Fruit fly (Drosophila melanogaster): ENCODE results near the gene Pdcd4.

Pdcd4 gene

dm6 chrX:13748906-13749872, 6.0 kb downstream of the Pdcd4 start (continued):
- peak; percentile 34 to 46 for TF ChIP-seq ss (GFP tag; optimal IDR thresholded peaks at IDR 0.05)
- TF ChIP-seq salr (GFP tag; optimal IDR thresholded peaks at IDR 0.05) = no peak
- TF ChIP-seq fd85E (GFP tag; optimal IDR thresholded peaks at IDR 0.05) = no peak
- peak; percentile 9 for TF ChIP-seq Sox14 (GFP tag; optimal IDR thresholded peaks at IDR 0.05)
- no peak for TF ChIP-seq cyc (GFP tag; optimal IDR thresholded peaks at IDR 0.05)
- no peak for TF ChIP-seq Sox15 (GFP tag; optimal IDR thresholded peaks at IDR 0.05)
- no peak for TF ChIP-seq CG6854 (GFP tag; optimal IDR thresholded peaks at IDR 0.05)
- TF ChIP-seq Eip93F (GFP tag; optimal IDR thresholded peaks at IDR 0.05) = no peak
- no peak for TF ChIP-seq CG6792 (GFP tag; optimal IDR thresholded peaks at IDR 0.05)
- peak; percentile 75; the same call in 2 of the 3 replicates for TF ChIP-seq CG8119 (GFP tag; IDR thresholded peaks at IDR 0.05)
- peak; percentile 44 for TF ChIP-seq Hr4 (GFP tag; optimal IDR thresholded peaks at IDR 0.05)
- TF ChIP-seq Gug (GFP tag; IDR thresholded peaks at IDR 0.05) = peak; percentile 67; the same call in 1 of the 2 replicates
- peak; percentile 16 for TF ChIP-seq CG3919 (GFP tag; optimal IDR thresholded peaks at IDR 0.05)
- TF ChIP-seq pdm3 (GFP tag; optimal IDR thresholded peaks at IDR 0.05) = no peak
- no peak for TF ChIP-seq Hr39 (GFP tag; optimal IDR thresholded peaks at IDR 0.05)

DNA sequence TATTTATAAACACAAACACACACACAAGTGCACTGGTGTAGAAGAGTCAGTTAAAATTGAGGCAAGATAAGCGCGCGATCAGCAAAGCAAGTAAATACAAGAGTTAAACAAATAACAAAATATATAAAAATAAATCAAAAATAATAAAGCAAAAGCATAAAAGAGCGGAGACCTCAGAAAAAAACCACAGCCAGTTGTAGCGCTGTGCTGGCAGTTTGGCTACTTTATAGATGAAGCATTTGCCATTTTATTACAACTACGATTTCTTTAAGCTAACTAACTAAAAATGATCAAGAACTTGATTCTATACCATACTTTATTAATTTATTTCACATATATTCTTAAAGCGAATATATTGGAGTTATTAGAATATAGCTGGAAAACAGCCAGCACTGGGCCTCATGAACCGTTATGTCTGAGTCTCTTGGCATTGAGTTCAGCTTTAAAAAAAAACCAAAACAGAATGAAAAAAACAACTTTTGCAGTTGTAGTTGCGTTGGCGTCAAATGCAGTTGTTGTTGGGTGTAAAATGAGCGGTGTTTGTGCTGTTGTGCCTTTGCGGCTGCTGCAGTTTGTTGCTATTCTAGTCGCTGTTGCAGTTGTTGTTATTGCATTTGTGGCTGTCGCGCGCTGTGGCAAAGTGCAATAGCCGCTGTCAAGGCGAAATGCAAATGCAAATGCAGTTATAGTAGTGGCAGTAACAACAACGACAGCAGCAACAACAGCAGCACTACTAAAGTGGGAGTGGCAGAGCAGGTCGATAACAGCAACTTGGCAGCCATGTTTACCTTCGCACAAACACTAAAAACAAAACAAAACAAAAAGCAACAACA, 7.4 kb downstream of the Pdcd4 start:
- TF ChIP-seq CG8319 (GFP tag; optimal IDR thresholded peaks at IDR 0.05) = peak; percentile 18
- TF ChIP-seq vri (GFP tag; optimal IDR thresholded peaks at IDR 0.05) = peak; percentile 9
- peak; percentile 80 for TF ChIP-seq CG32006 (GFP tag; optimal IDR thresholded peaks at IDR 0.05)
- peak; percentile 56 for TF ChIP-seq CG3032 (tag; optimal IDR thresholded peaks at IDR 0.05)
- peak; percentile 84 for TF ChIP-seq Eip78C (GFP tag)
- TF ChIP-seq CG3919 (GFP tag; optimal IDR thresholded peaks at IDR 0.05) = no peak
- no peak for TF ChIP-seq Met (GFP tag; optimal IDR thresholded peaks at IDR 0.05)
- peak; percentile 51 for TF ChIP-seq CG16779 (tag; optimal IDR thresholded peaks at IDR 0.05)
- TF ChIP-seq dac (GFP tag; optimal IDR thresholded peaks at IDR 0.05) = peak; percentile 55
- peak; percentile 46 for TF ChIP-seq Ets96B (tag; optimal IDR thresholded peaks at IDR 0.05)
- TF ChIP-seq Hr39 (GFP tag; optimal IDR thresholded peaks at IDR 0.05) = no peak
- no peak for TF ChIP-seq CG6854 (GFP tag; optimal IDR thresholded peaks at IDR 0.05)
- peak; percentile 9 for TF ChIP-seq fd59A (GFP tag; optimal IDR thresholded peaks at IDR 0.05)
- TF ChIP-seq CG8632 (GFP tag; optimal IDR thresholded peaks at IDR 0.05) = no peak
- TF ChIP-seq CG10631 (GFP tag; optimal IDR thresholded peaks at IDR 0.05) = peak; percentile 16
- peak; percentile 50 for TF ChIP-seq pdm3 (GFP tag; optimal IDR thresholded peaks at IDR 0.05)
- TF ChIP-seq svp (GFP tag) = peak; percentile 52
- TF ChIP-seq Hr4 (GFP tag; optimal IDR thresholded peaks at IDR 0.05) = peak; percentile 54
- no peak for TF ChIP-seq Lpt (GFP tag; optimal IDR thresholded peaks at IDR 0.05)
- TF ChIP-seq fd85E (GFP tag; optimal IDR thresholded peaks at IDR 0.05) = no peak
- peak; percentile 74; the same call in 2 of the 3 replicates for TF ChIP-seq CG8119 (GFP tag; IDR thresholded peaks at IDR 0.05)
- peak; percentile 47; the same call in 1 of the 2 replicates for TF ChIP-seq Gug (GFP tag; IDR thresholded peaks at IDR 0.05)
- TF ChIP-seq Hr38 (GFP tag; optimal IDR thresholded peaks at IDR 0.05) = no peak
- peak; percentile 72 for TF ChIP-seq CG6276 (GFP tag; optimal IDR thresholded peaks at IDR 0.05)
- no peak for TF ChIP-seq CG1621 (tag; optimal IDR thresholded peaks at IDR 0.05)
- no peak for TF ChIP-seq topi (GFP tag; optimal IDR thresholded peaks at IDR 0.05)
- TF ChIP-seq CG6808 (GFP tag; optimal IDR thresholded peaks at IDR 0.05) = no peak
- TF ChIP-seq Sox15 (GFP tag; optimal IDR thresholded peaks at IDR 0.05) = no peak
- no peak for TF ChIP-seq Eip75B (GFP tag; optimal IDR thresholded peaks at IDR 0.05)
- TF ChIP-seq CG31627 (GFP tag; optimal IDR thresholded peaks at IDR 0.05) = peak; percentile 2
- TF ChIP-seq CG11902 (GFP tag; optimal IDR thresholded peaks at IDR 0.05) = no peak
- TF ChIP-seq CG11762 (GFP tag; optimal IDR thresholded peaks at IDR 0.05; ENCODE audit: insufficient read depth) = peak; percentile 27
- peak; percentile 5 for TF ChIP-seq esn (GFP tag; optimal IDR thresholded peaks at IDR 0.05)
- no peak for TF ChIP-seq Smox (GFP tag; optimal IDR thresholded peaks at IDR 0.05)
- peak in 1 of 2 experiments; percentile 66 for TF ChIP-seq salr (GFP tag; optimal IDR thresholded peaks at IDR 0.05)
- TF ChIP-seq CG7368 (GFP tag; optimal IDR thresholded peaks at IDR 0.05) = no peak
- TF ChIP-seq ss (GFP tag; optimal IDR thresholded peaks at IDR 0.05) = peak; percentile 68 to 83
- peak; percentile 11 for TF ChIP-seq Sox14 (GFP tag; optimal IDR thresholded peaks at IDR 0.05)
- peak; percentile 13 for TF ChIP-seq lz (GFP tag; optimal IDR thresholded peaks at IDR 0.05)
- TF ChIP-seq cyc (GFP tag; optimal IDR thresholded peaks at IDR 0.05) = no peak
- peak; percentile 26 for TF ChIP-seq CG9139 (GFP tag; optimal IDR thresholded peaks at IDR 0.05)
